Fruit fly (Drosophila melanogaster) whole organism, embryonic: Measurements from ENCODE around the gene CG14515.

Experiments
- BtbVII ChIP-seq: fragments of 200-800 bp; sonication (Bioruptor generic); optimal IDR thresholded peaks from 3 replicates; lab custom pipeline; 2017; ENCODE audit warnings: missing biosample characterization, mild to moderate bottlenecking, missing genetic modification characterization
- CG11560 ChIP-seq: fragments of 200-800 bp; sonication (Bioruptor generic); IDR thresholded peaks from 3 replicates; pipeline ENCODE4 v1.3.6; 2022; ENCODE audit warnings: missing biosample characterization, missing genetic modification characterization
- CG12236 ChIP-seq: fragments of 200-800 bp; sonication (Bioruptor generic); optimal IDR thresholded peaks from 2 replicates; lab custom pipeline; 2016; ENCODE audit warnings: missing biosample characterization, missing genetic modification characterization
- CG13287 ChIP-seq: fragments of 200-800 bp; sonication (Bioruptor generic); IDR thresholded peaks from 2 replicates; pipeline ENCODE4 v1.3.6; 2022; ENCODE audit warnings: missing biosample characterization, missing genetic modification characterization; ENCODE audit not compliant: partially characterized antibody
- CG15479 ChIP-seq: fragments of 200-800 bp; sonication (Bioruptor generic); optimal IDR thresholded peaks from 3 replicates; lab custom pipeline; 2019; ENCODE audit warnings: missing biosample characterization, mild to moderate bottlenecking, missing genetic modification characterization, moderate library complexity
- CG15514 ChIP-seq: fragments of 200-800 bp; sonication (Bioruptor generic); optimal IDR thresholded peaks from 3 replicates; lab custom pipeline; 2017; ENCODE audit warnings: missing biosample characterization, missing genetic modification characterization, mild to moderate bottlenecking, moderate library complexity, missing genetic modification reagents
- CG16779 ChIP-seq: fragments of 200-800 bp; sonication (Bioruptor generic); IDR thresholded peaks from 2 replicates; pipeline ENCODE4 v1.3.6; 2022; ENCODE audit warnings: missing biosample characterization, missing genetic modification characterization
- CG17359 ChIP-seq: fragments of 200-800 bp; sonication (Bioruptor generic); optimal IDR thresholded peaks from 3 replicates; lab custom pipeline; 2018; ENCODE audit warnings: missing biosample characterization, mild to moderate bottlenecking, missing genetic modification characterization, moderate library complexity
- CG17361 ChIP-seq: fragments of 200-800 bp; sonication (Bioruptor generic); IDR thresholded peaks from 3 replicates; pipeline ENCODE4 v1.3.6; 2022; ENCODE audit warnings: missing biosample characterization, missing genetic modification characterization
- CG18764 ChIP-seq: fragments of 200-800 bp; sonication (Bioruptor generic); optimal IDR thresholded peaks from 3 replicates; lab custom pipeline; 2016; ENCODE audit warnings: missing biosample characterization, missing genetic modification characterization
- CG2120 ChIP-seq: fragments of 200-800 bp; sonication (Bioruptor generic); optimal IDR thresholded peaks from 3 replicates; lab custom pipeline; 2016; ENCODE audit warnings: missing biosample characterization, missing genetic modification characterization
- CG2678 ChIP-seq: fragments of 200-800 bp; sonication (Bioruptor generic); optimal IDR thresholded peaks from 3 replicates; lab custom pipeline; 2019; ENCODE audit warnings: missing biosample characterization, mild to moderate bottlenecking, missing genetic modification characterization, moderate library complexity
- CG32532 ChIP-seq: fragments of 200-800 bp; sonication (Bioruptor generic); IDR thresholded peaks from 2 replicates; pipeline ENCODE4 v1.3.6; 2022; ENCODE audit warnings: missing biosample characterization, missing genetic modification characterization
- CG3281 ChIP-seq: fragments of 200-800 bp; sonication (Bioruptor generic); optimal IDR thresholded peaks from 3 replicates; lab custom pipeline; 2017; ENCODE audit warnings: missing biosample characterization, mild to moderate bottlenecking, missing genetic modification characterization
- CG34422 ChIP-seq: fragments of 200-800 bp; sonication (Bioruptor generic); IDR thresholded peaks from 3 replicates; pipeline ENCODE4 v1.3.6; 2022; ENCODE audit warnings: missing biosample characterization, missing genetic modification characterization
- CG4328 ChIP-seq: fragments of 200-800 bp; sonication (Bioruptor generic); optimal IDR thresholded peaks from 3 replicates; lab custom pipeline; 2017; ENCODE audit warnings: missing biosample characterization, missing genetic modification reagents, missing genetic modification characterization
- CG4360 ChIP-seq: fragments of 200-800 bp; sonication (Bioruptor generic); IDR thresholded peaks from 2 replicates; pipeline ENCODE4 v1.3.6; 2022; ENCODE audit warnings: missing biosample characterization, missing genetic modification characterization
- CG4617 ChIP-seq: fragments of 200-800 bp; sonication (Bioruptor generic); optimal IDR thresholded peaks from 3 replicates; lab custom pipeline; 2016; ENCODE audit warnings: missing biosample characterization, missing genetic modification characterization, borderline replicate concordance
- CG7271 ChIP-seq: fragments of 200-800 bp; sonication (Bioruptor generic); optimal IDR thresholded peaks from 2 replicates; lab custom pipeline; 2018; ENCODE audit warnings: missing biosample characterization, mild to moderate bottlenecking, missing genetic modification characterization, moderate library complexity
- CG7745 ChIP-seq: fragments of 200-800 bp; sonication (Bioruptor generic); optimal IDR thresholded peaks from 2 replicates; lab custom pipeline; 2018; ENCODE audit warnings: missing biosample characterization, mild to moderate bottlenecking, missing genetic modification characterization, moderate library complexity
- CG8089 ChIP-seq: fragments of 200-800 bp; sonication (Bioruptor generic); optimal IDR thresholded peaks from 3 replicates; lab custom pipeline; 2016; ENCODE audit warnings: missing biosample characterization, missing genetic modification characterization
- CrebB ChIP-seq: fragments of 200-800 bp; sonication (Bioruptor generic); optimal IDR thresholded peaks from 3 replicates; lab custom pipeline; 2018; ENCODE audit warnings: missing biosample characterization, mild to moderate bottlenecking, missing genetic modification characterization
- E2f1 ChIP-seq: fragments of 200-800 bp; sonication (Bioruptor generic); IDR thresholded peaks from 2 replicates; pipeline ENCODE4 v1.3.6; 2022; ENCODE audit warnings: missing biosample characterization, missing genetic modification characterization
- HHEX ChIP-seq: fragments of 200-800 bp; sonication (Bioruptor generic); optimal IDR thresholded peaks from 3 replicates; lab custom pipeline; 2017; ENCODE audit warnings: missing biosample characterization, mild to moderate bottlenecking, missing genetic modification characterization, missing genetic modification reagents
- Hmr ChIP-seq: fragments of 200-800 bp; sonication (Bioruptor generic); optimal IDR thresholded peaks from 3 replicates; lab custom pipeline; 2017; ENCODE audit warnings: mild to moderate bottlenecking, missing biosample characterization, missing genetic modification reagents, missing genetic modification characterization
- MBD-R2 ChIP-seq: fragments of 200-800 bp; sonication (Bioruptor generic); IDR thresholded peaks from 2 replicates; pipeline ENCODE4 v1.3.6; 2022; ENCODE audit warnings: missing biosample characterization, missing genetic modification characterization
- MESR4 ChIP-seq: fragments of 200-800 bp; sonication (Bioruptor generic); optimal IDR thresholded peaks from 2 replicates; lab custom pipeline; 2018; ENCODE audit warnings: missing biosample characterization, mild to moderate bottlenecking, missing genetic modification characterization, moderate library complexity
- MTF-1 ChIP-seq: fragments of 200-800 bp; sonication (Bioruptor generic); optimal IDR thresholded peaks from 2 replicates; lab custom pipeline; 2018; ENCODE audit warnings: missing biosample characterization, mild to moderate bottlenecking, missing genetic modification characterization, borderline replicate concordance
- Med ChIP-seq: fragments of 200-800 bp; sonication (Bioruptor generic); peaks from one replicate; lab custom pipeline; 2016; ENCODE audit warnings: missing biosample characterization, missing genetic modification characterization, mild to moderate bottlenecking, inconsistent platforms, moderate library complexity
- Myb ChIP-seq: fragments of 200-800 bp; sonication (Bioruptor generic); optimal IDR thresholded peaks from 2 replicates; lab custom pipeline; 2016; ENCODE audit warnings: missing biosample characterization, missing genetic modification characterization
- NC2α ChIP-seq: fragments of 200-800 bp; sonication (Bioruptor generic); optimal IDR thresholded peaks from 2 replicates; lab custom pipeline; 2016; ENCODE audit warnings: missing biosample characterization, missing genetic modification characterization
- Rx ChIP-seq: fragments of 200-800 bp; sonication (Bioruptor generic); IDR thresholded peaks from 2 replicates; pipeline ENCODE4 v1.3.6; 2022; ENCODE audit warnings: missing biosample characterization, missing genetic modification characterization
- al ChIP-seq: fragments of 200-800 bp; sonication (Bioruptor generic); IDR thresholded peaks from 2 replicates; pipeline ENCODE4 v1.3.6; 2022; ENCODE audit warnings: missing biosample characterization, missing genetic modification characterization
- ara ChIP-seq: fragments of 200-800 bp; sonication (Bioruptor generic); IDR thresholded peaks from 2 replicates; pipeline ENCODE4 v1.3.6; 2022; ENCODE audit warnings: missing biosample characterization, missing genetic modification characterization
- ato ChIP-seq: fragments of 200-800 bp; sonication (Bioruptor generic); IDR thresholded peaks from 2 replicates; pipeline ENCODE4 v1.3.6; 2022; ENCODE audit warnings: missing biosample characterization, missing genetic modification characterization; ENCODE audit not compliant: partially characterized antibody
- cas ChIP-seq: fragments of 200-800 bp; sonication (Bioruptor generic); IDR thresholded peaks from 2 replicates; pipeline ENCODE4 v1.3.6; 2022; ENCODE audit warnings: missing biosample characterization, missing genetic modification characterization
- crol ChIP-seq: fragments of 200-800 bp; sonication (Bioruptor generic); IDR thresholded peaks from 2 replicates; pipeline ENCODE4 v1.3.6; 2022; ENCODE audit warnings: missing biosample characterization, missing genetic modification characterization
- danr ChIP-seq: fragments of 200-800 bp; sonication (Bioruptor generic); IDR thresholded peaks from 2 replicates; pipeline ENCODE4 v1.3.6; 2022; ENCODE audit warnings: missing biosample characterization, missing genetic modification characterization
- gce ChIP-seq: fragments of 200-800 bp; sonication (Bioruptor generic); IDR thresholded peaks from 3 replicates; pipeline ENCODE4 v1.3.6; 2022; ENCODE audit warnings: missing biosample characterization, missing genetic modification characterization
- insv ChIP-seq, 2 experiments: fragments of 200-800 bp; sonication (Bioruptor generic); optimal IDR thresholded peaks; 3 replicates each; lab custom pipeline; 2016 to 2018; ENCODE audit warnings: missing biosample characterization in 2 of 2, missing genetic modification characterization in 2 of 2
- ken ChIP-seq: fragments of 200-800 bp; sonication (Bioruptor generic); IDR thresholded peaks from 3 replicates; pipeline ENCODE4 v1.3.6; 2022; ENCODE audit warnings: missing biosample characterization, missing genetic modification characterization
- knrl ChIP-seq: fragments of 200-800 bp; sonication (Bioruptor generic); IDR thresholded peaks from 3 replicates; pipeline ENCODE4 v1.3.6; 2022; ENCODE audit warnings: missing biosample characterization, missing genetic modification characterization; ENCODE audit not compliant: partially characterized antibody
- lilli ChIP-seq: fragments of 200-800 bp; sonication (Bioruptor generic); optimal IDR thresholded peaks from 3 replicates; lab custom pipeline; 2016; ENCODE audit warnings: missing biosample characterization, missing genetic modification characterization
- nmo ChIP-seq: fragments of 200-800 bp; sonication (Bioruptor generic); optimal IDR thresholded peaks from 2 replicates; lab custom pipeline; 2018; ENCODE audit warnings: missing biosample characterization, mild to moderate bottlenecking, missing genetic modification characterization, moderate library complexity
- peb ChIP-seq: fragments of 200-800 bp; sonication (Bioruptor generic); IDR thresholded peaks from 2 replicates; pipeline ENCODE4 v1.3.6; 2022; ENCODE audit warnings: missing biosample characterization, missing genetic modification characterization
- pros ChIP-seq: fragments of 200-800 bp; sonication (Bioruptor generic); optimal IDR thresholded peaks from 3 replicates; lab custom pipeline; 2019; ENCODE audit warnings: missing biosample characterization, mild to moderate bottlenecking, missing genetic modification characterization, moderate library complexity
- row ChIP-seq: fragments of 200-800 bp; sonication (Bioruptor generic); IDR thresholded peaks from 3 replicates; pipeline ENCODE4 v1.3.6; 2022; ENCODE audit warnings: missing biosample characterization, missing genetic modification characterization
- sc ChIP-seq, 3 experiments: fragments of >200 bp in 2 of 3; fragments of 200-800 bp in 1 of 3; sonication (Bioruptor generic) in 1 of 3; optimal IDR thresholded peaks; 2 replicates in 2 of 3; 3 replicates in 1 of 3; lab custom pipeline; 2017; ENCODE audit warnings: mild to moderate bottlenecking in 1 of 3, missing biosample characterization in 1 of 3, missing genetic modification characterization in 1 of 3, missing genetic modification reagents in 1 of 3
- sens-2 ChIP-seq: fragments of 200-800 bp; sonication (Bioruptor generic); IDR thresholded peaks from 2 replicates; pipeline ENCODE4 v1.3.6; 2022; ENCODE audit warnings: missing biosample characterization, missing genetic modification characterization
- tna ChIP-seq: fragments of 200-800 bp; sonication (Bioruptor generic); IDR thresholded peaks from 2 replicates; pipeline ENCODE4 v1.3.6; 2022; ENCODE audit warnings: missing biosample characterization, missing genetic modification characterization; ENCODE audit not compliant: partially characterized antibody

Gene CG14515

DNA sequence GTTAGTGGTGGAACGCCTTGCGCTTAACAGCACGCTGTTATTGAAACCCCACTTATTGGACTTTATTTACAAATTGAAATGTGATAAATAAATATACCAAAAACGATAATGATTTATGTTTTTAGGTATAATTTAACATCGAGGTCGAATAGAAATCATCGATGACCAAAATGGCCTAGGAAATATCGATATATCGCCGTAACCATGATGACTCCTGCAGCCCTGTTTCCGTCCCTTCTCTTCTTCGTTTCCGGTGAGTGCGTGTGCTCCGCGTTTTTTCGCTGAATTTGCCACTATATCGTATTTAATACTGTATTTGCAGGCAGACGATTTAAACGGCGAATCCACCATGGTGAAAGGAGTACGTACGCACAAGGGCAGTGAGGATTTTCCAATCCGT is 22.6 kb downstream of the CG14515 start, which contains the start of gene eEF1gamma (continued):
- TF ChIP-seq gce (GFP tag; lab: Robert Waterston, UW), result peak; percentile 97
- TF ChIP-seq ken (GFP tag; lab: Robert Waterston, UW), result peak; percentile 94
- peak; percentile 94 for TF ChIP-seq Rx (GFP tag; lab: Robert Waterston, UW)
- TF ChIP-seq MBD-R2 (GFP tag; lab: Robert Waterston, UW), result peak; percentile 85
- TF ChIP-seq nmo (GFP tag; lab: Kevin White, UChicago), result peak; percentile 92
- TF ChIP-seq CG11560, result peak; percentile 69; the same call in 1 of the 3 replicates
- TF ChIP-seq ara, result peak; percentile 90
- peak; percentile 89 for TF ChIP-seq peb
- peak; percentile 84 for TF ChIP-seq CG4617 (GFP tag; lab: Kevin White, UChicago)
- TF ChIP-seq E2f1 (GFP tag; lab: Robert Waterston, UW), result peak; percentile 94
- TF ChIP-seq MESR4 (GFP tag; lab: Kevin White, UChicago), result peak; percentile 97
- TF ChIP-seq Myb, result peak; percentile 87
- TF ChIP-seq CG2678 (tag; lab: Kevin White, UChicago), result peak; percentile 89
- TF ChIP-seq pros (GFP tag; lab: Kevin White, UChicago), result peak; percentile 50
- TF ChIP-seq CG17359 (tag; lab: Kevin White, UChicago), result peak; percentile 92
- TF ChIP-seq CG15479 (GFP tag; lab: Kevin White, UChicago), result peak; percentile 59
- TF ChIP-seq Med (GFP tag; lab: Kevin White, UChicago), result peak; percentile 100
- TF ChIP-seq CG4328, result peak; percentile 97
- TF ChIP-seq MTF-1 (GFP tag; lab: Kevin White, UChicago), result peak; percentile 98
- TF ChIP-seq BtbVII (GFP tag; lab: Kevin White, UChicago), result peak; percentile 97
- TF ChIP-seq CG4360 (GFP tag; lab: Robert Waterston, UW), result peak; percentile 72
- peak; percentile 71 for TF ChIP-seq CG7745 (tag; lab: Kevin White, UChicago)
- TF ChIP-seq crol, result peak; percentile 84
- peak; percentile 93 for TF ChIP-seq CG16779 (GFP tag; lab: Robert Waterston, UW)
- TF ChIP-seq CG18764 (GFP tag; lab: Kevin White, UChicago), result peak; percentile 93
- TF ChIP-seq CG17361 (GFP tag; lab: Robert Waterston, UW), result peak; percentile 93
- peak; percentile 92 for TF ChIP-seq tna (GFP tag; lab: Robert Waterston, UW)
- peak; percentile 89 for TF ChIP-seq ato (GFP tag; lab: Robert Waterston, UW)
- TF ChIP-seq al (GFP tag; lab: Robert Waterston, UW), result peak; percentile 91
- TF ChIP-seq knrl, result peak; percentile 94
- TF ChIP-seq row, result peak; percentile 79
- peak; percentile 98 for TF ChIP-seq HHEX (GFP tag; lab: Kevin White, UChicago)
- peak; percentile 97 for TF ChIP-seq CG8089 (GFP tag; lab: Kevin White, UChicago)
- peak; percentile 94 for TF ChIP-seq CG15514 (GFP tag; lab: Kevin White, UChicago)
- peak; percentile 99 for TF ChIP-seq CG7271
- TF ChIP-seq CG13287 (GFP tag; lab: Robert Waterston, UW), result peak; percentile 92
- peak; percentile 80 for TF ChIP-seq danr (GFP tag; lab: Robert Waterston, UW)
- TF ChIP-seq NC2α, result peak; percentile 93
- TF ChIP-seq CrebB (tag; lab: Kevin White, UChicago), result peak; percentile 96
- TF ChIP-seq sc (optimal IDR thresholded peaks at IDR 0.05; lab: Kevin White, UChicago), result no peak
- peak; percentile 92 for TF ChIP-seq sc (GFP tag; optimal IDR thresholded peaks at IDR 0.05; lab: Kevin White, UChicago)
- peak; percentile 97 for TF ChIP-seq CG3281 (GFP tag; lab: Kevin White, UChicago)
- peak; percentile 98 for TF ChIP-seq Hmr (GFP tag; lab: Kevin White, UChicago)
- peak; percentile 97 for TF ChIP-seq CG32532 (GFP tag; lab: Robert Waterston, UW)
- TF ChIP-seq CG12236, result peak; percentile 94
- peak; percentile 85 for TF ChIP-seq CG2120
- TF ChIP-seq CG34422 (GFP tag; lab: Robert Waterston, UW), result peak; percentile 95
- peak in 1 of 2 experiments; percentile 87 for TF ChIP-seq insv (GFP tag; optimal IDR thresholded peaks at IDR 0.05; lab: Kevin White, UChicago)
- TF ChIP-seq cas (GFP tag; lab: Robert Waterston, UW), result peak; percentile 77
- TF ChIP-seq lilli (GFP tag; lab: Kevin White, UChicago), result peak; percentile 91
- TF ChIP-seq sens-2 (GFP tag; lab: Robert Waterston, UW), result peak; percentile 97
